Worm (Caenorhabditis elegans) whole organism, late embryonic: Measurements from ENCODE around the gene mrpl-22.

Source experiments
- ama-1 ChIP-seq: fragments of 150-350 bp; optimal IDR thresholded peaks from 2 replicates; lab custom pipeline; 2014
- ceh-31 ChIP-seq: sonication (generic microtip); optimal IDR thresholded peaks from 2 replicates; lab custom pipeline; 2016; ENCODE audit warnings: missing genetic modification characterization, missing compliant biosample characterization
- syd-9 ChIP-seq: sonication (generic microtip); optimal IDR thresholded peaks from 2 replicates; lab custom pipeline; 2016; ENCODE audit warnings: mild to moderate bottlenecking, missing genetic modification characterization, moderate library complexity, missing compliant biosample characterization

DNA sequence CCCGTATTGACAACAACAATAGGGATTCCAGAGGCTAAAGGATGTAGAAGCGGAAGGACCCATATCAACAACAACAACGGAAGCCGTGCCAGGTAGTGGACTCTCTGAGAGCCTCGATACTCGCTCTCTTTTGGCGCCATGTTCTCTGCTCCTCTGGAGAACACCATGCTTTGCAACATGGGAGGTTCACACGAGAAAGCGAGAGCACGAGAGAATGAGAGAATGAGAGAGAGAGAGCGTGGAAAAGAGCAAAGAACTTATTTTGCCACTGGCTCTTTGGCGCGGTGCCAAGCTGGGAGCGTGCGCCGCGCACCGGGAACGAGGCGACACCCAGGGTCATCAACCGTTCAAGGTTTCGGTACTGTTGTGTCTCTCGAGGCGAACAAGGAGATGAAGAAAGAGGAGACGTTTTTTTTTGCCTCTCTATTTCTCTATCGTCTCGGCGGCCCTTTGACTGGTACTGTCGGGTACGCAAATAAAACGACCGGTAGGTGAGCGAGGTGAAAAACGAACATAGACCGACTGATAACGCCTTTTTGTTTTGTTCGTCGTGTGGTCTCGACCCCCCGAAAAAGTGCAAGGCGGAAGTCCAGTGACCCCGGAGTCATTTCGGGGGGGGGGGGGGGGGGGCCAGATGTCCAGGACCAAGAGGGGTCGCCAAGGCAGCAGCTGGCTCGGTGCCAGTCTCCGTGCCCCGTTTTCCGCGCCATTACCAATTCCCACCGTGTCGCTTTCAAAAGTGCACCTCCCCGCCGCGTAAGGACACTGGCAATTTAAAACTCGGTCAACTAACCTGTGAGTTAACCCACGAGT is 17.5 kb downstream of the mrpl-22 start, which contains the start of gene Y39A1A.10:
- TF ChIP-seq ceh-31 (tag; lab: Kevin White, UChicago) (no peak), syd-9 (tag; lab: Kevin White, UChicago) (no peak), ama-1 (no peak)
